Fruit fly (Drosophila melanogaster) whole organism, embryonic: Measurements from ENCODE around the gene PIP82.

Source experiments
- Adf1 ChIP-seq: fragments of 200-800 bp; sonication (Bioruptor generic); IDR thresholded peaks from 2 replicates; pipeline ENCODE4 v1.3.6; 2022; ENCODE audit warnings: missing biosample characterization, missing genetic modification characterization
- B-H2 ChIP-seq: fragments of 200-800 bp; sonication (Bioruptor generic); optimal IDR thresholded peaks from 2 replicates; lab custom pipeline; 2018; ENCODE audit warnings: missing biosample characterization, mild to moderate bottlenecking, missing genetic modification characterization
- CG10431 ChIP-seq: fragments of 200-800 bp; sonication (Bioruptor generic); optimal IDR thresholded peaks from 3 replicates; lab custom pipeline; 2018; ENCODE audit warnings: missing biosample characterization, mild to moderate bottlenecking, missing genetic modification characterization
- CG10654 ChIP-seq: fragments of 200-800 bp; sonication (Bioruptor generic); optimal IDR thresholded peaks from 2 replicates; lab custom pipeline; 2016; ENCODE audit warnings: missing biosample characterization, missing genetic modification characterization
- CG12769 ChIP-seq: fragments of 200-800 bp; sonication (Bioruptor generic); optimal IDR thresholded peaks from 2 replicates; lab custom pipeline; 2019; ENCODE audit warnings: missing biosample characterization, mild to moderate bottlenecking, missing genetic modification characterization, moderate library complexity
- CG13624 ChIP-seq: fragments of 200-800 bp; sonication (Bioruptor generic); optimal IDR thresholded peaks from 2 replicates; lab custom pipeline; 2016; ENCODE audit warnings: missing biosample characterization, missing genetic modification characterization
- CG16779 ChIP-seq: fragments of 200-800 bp; sonication (Bioruptor generic); IDR thresholded peaks from 2 replicates; pipeline ENCODE4 v1.3.6; 2022; ENCODE audit warnings: missing biosample characterization, missing genetic modification characterization
- CG18619 ChIP-seq: fragments of 200-800 bp; sonication (Bioruptor generic); optimal IDR thresholded peaks from 3 replicates; lab custom pipeline; 2017; ENCODE audit warnings: missing biosample characterization, mild to moderate bottlenecking, missing genetic modification characterization
- CG3065 ChIP-seq: fragments of 200-800 bp; sonication (Bioruptor generic); optimal IDR thresholded peaks from 2 replicates; lab custom pipeline; 2016; ENCODE audit warnings: missing biosample characterization, missing genetic modification characterization
- CG3407 ChIP-seq: fragments of 200-800 bp; sonication (Bioruptor generic); optimal IDR thresholded peaks from 2 replicates; lab custom pipeline; 2018; ENCODE audit warnings: missing biosample characterization, mild to moderate bottlenecking, missing genetic modification characterization
- CG3847 ChIP-seq: fragments of 200-800 bp; sonication (Bioruptor generic); IDR thresholded peaks from 2 replicates; pipeline ENCODE4 v1.3.6; 2022; ENCODE audit warnings: missing biosample characterization, missing genetic modification characterization
- CG4404 ChIP-seq: fragments of 200-800 bp; sonication (Bioruptor generic); IDR thresholded peaks from 2 replicates; pipeline ENCODE4 v1.3.6; 2022; ENCODE audit warnings: missing biosample characterization, missing genetic modification characterization
- CG4730 ChIP-seq: fragments of 200-800 bp; sonication (Bioruptor generic); IDR thresholded peaks from 2 replicates; pipeline ENCODE4 v1.3.6; 2022; ENCODE audit warnings: missing biosample characterization, missing genetic modification characterization
- CG6689 ChIP-seq: fragments of 200-800 bp; sonication (Bioruptor generic); IDR thresholded peaks from 2 replicates; pipeline ENCODE4 v1.3.6; 2022; ENCODE audit warnings: missing biosample characterization, missing genetic modification characterization
- CG7271 ChIP-seq: fragments of 200-800 bp; sonication (Bioruptor generic); optimal IDR thresholded peaks from 2 replicates; lab custom pipeline; 2018; ENCODE audit warnings: missing biosample characterization, mild to moderate bottlenecking, missing genetic modification characterization, moderate library complexity
- CG8359 ChIP-seq: fragments of 200-800 bp; sonication (Bioruptor generic); optimal IDR thresholded peaks from 2 replicates; lab custom pipeline; 2017; ENCODE audit warnings: missing biosample characterization, mild to moderate bottlenecking, missing genetic modification characterization, borderline replicate concordance
- CG8478 ChIP-seq: fragments of >200 bp; optimal IDR thresholded peaks from 2 replicates; lab custom pipeline; 2018
- CHES-1-like ChIP-seq: fragments of 200-800 bp; sonication (Bioruptor generic); optimal IDR thresholded peaks from 2 replicates; lab custom pipeline; 2016; ENCODE audit warnings: missing biosample characterization, missing genetic modification characterization
- Chrac-16 ChIP-seq: fragments of 200-800 bp; sonication (Bioruptor generic); optimal IDR thresholded peaks from 3 replicates; lab custom pipeline; 2016; ENCODE audit warnings: missing biosample characterization, missing genetic modification characterization
- D19A ChIP-seq: fragments of 200-800 bp; optimal IDR thresholded peaks from 3 replicates; lab custom pipeline; 2019; ENCODE audit warnings: missing biosample characterization, mild to moderate bottlenecking, missing genetic modification characterization, moderate library complexity
- Dbx ChIP-seq: fragments of 200-800 bp; sonication (Bioruptor generic); IDR thresholded peaks from 3 replicates; pipeline ENCODE4 v1.3.6; 2022; ENCODE audit warnings: missing biosample characterization, missing genetic modification characterization
- Dek ChIP-seq: fragments of 200-800 bp; sonication (Bioruptor generic); optimal IDR thresholded peaks from 3 replicates; lab custom pipeline; 2019; ENCODE audit warnings: missing biosample characterization, mild to moderate bottlenecking, missing genetic modification characterization, moderate library complexity
- Dll ChIP-seq: fragments of 200-800 bp; sonication (Bioruptor generic); IDR thresholded peaks from 4 replicates; pipeline ENCODE4 v1.3.6; 2022; ENCODE audit warnings: missing biosample characterization, missing genetic modification characterization; ENCODE audit not compliant: partially characterized antibody
- Dref ChIP-seq: fragments of 200-800 bp; sonication (Bioruptor generic); IDR thresholded peaks from 2 replicates; pipeline ENCODE4 v1.3.6; 2022; ENCODE audit warnings: missing biosample characterization, missing genetic modification characterization
- Fer2 ChIP-seq: fragments of 200-800 bp; sonication (Bioruptor generic); optimal IDR thresholded peaks from 2 replicates; lab custom pipeline; 2018; ENCODE audit warnings: missing biosample characterization, mild to moderate bottlenecking, missing genetic modification characterization, moderate library complexity
- MESR4 ChIP-seq: fragments of 200-800 bp; sonication (Bioruptor generic); optimal IDR thresholded peaks from 2 replicates; lab custom pipeline; 2018; ENCODE audit warnings: missing biosample characterization, mild to moderate bottlenecking, missing genetic modification characterization, moderate library complexity
- Med ChIP-seq: fragments of 200-800 bp; sonication (Bioruptor generic); peaks from one replicate; lab custom pipeline; 2016; ENCODE audit warnings: missing biosample characterization, missing genetic modification characterization, mild to moderate bottlenecking, inconsistent platforms, moderate library complexity
- Oaz ChIP-seq: fragments of 200-800 bp; sonication (Bioruptor generic); IDR thresholded peaks from 2 replicates; pipeline ENCODE4 v1.3.6; 2022; ENCODE audit warnings: missing biosample characterization, missing genetic modification characterization
- PHDP ChIP-seq: fragments of 200-800 bp; sonication (Bioruptor generic); optimal IDR thresholded peaks from 3 replicates; lab custom pipeline; 2018; ENCODE audit warnings: missing biosample characterization, mild to moderate bottlenecking, missing genetic modification characterization, moderate library complexity
- Ptx1 ChIP-seq: fragments of 200-800 bp; sonication (Bioruptor generic); IDR thresholded peaks from 2 replicates; pipeline ENCODE4 v1.3.6; 2022; ENCODE audit warnings: missing biosample characterization, missing genetic modification characterization
- Rfx ChIP-seq: fragments of 200-800 bp; sonication (Bioruptor generic); IDR thresholded peaks from 2 replicates; pipeline ENCODE4 v1.3.6; 2022; ENCODE audit warnings: missing biosample characterization, missing genetic modification characterization
- Ssrp ChIP-seq: fragments of 200-800 bp; sonication (Bioruptor generic); optimal IDR thresholded peaks from 2 replicates; lab custom pipeline; 2018; ENCODE audit warnings: missing biosample characterization, mild to moderate bottlenecking, missing genetic modification characterization, moderate library complexity
- YL-1 ChIP-seq: fragments of 200-800 bp; sonication (Bioruptor generic); optimal IDR thresholded peaks from 3 replicates; lab custom pipeline; 2017; ENCODE audit warnings: missing biosample characterization, mild to moderate bottlenecking, missing genetic modification characterization
- ap ChIP-seq: fragments of 200-800 bp; sonication (Bioruptor generic); IDR thresholded peaks from 2 replicates; pipeline ENCODE4 v1.3.6; 2022; ENCODE audit warnings: missing biosample characterization, missing genetic modification characterization
- ara ChIP-seq: fragments of 200-800 bp; sonication (Bioruptor generic); IDR thresholded peaks from 2 replicates; pipeline ENCODE4 v1.3.6; 2022; ENCODE audit warnings: missing biosample characterization, missing genetic modification characterization
- cas ChIP-seq: fragments of 200-800 bp; sonication (Bioruptor generic); IDR thresholded peaks from 2 replicates; pipeline ENCODE4 v1.3.6; 2022; ENCODE audit warnings: missing biosample characterization, missing genetic modification characterization
- dan ChIP-seq: fragments of 200-800 bp; sonication (Bioruptor generic); IDR thresholded peaks from 2 replicates; pipeline ENCODE4 v1.3.6; 2022; ENCODE audit warnings: missing biosample characterization, missing genetic modification characterization
- gem ChIP-seq: fragments of 200-800 bp; sonication (Bioruptor generic); optimal IDR thresholded peaks from 2 replicates; lab custom pipeline; 2019; ENCODE audit warnings: missing biosample characterization, mild to moderate bottlenecking, missing genetic modification characterization, moderate library complexity
- gsb ChIP-seq: fragments of 200-800 bp; sonication (Bioruptor generic); IDR thresholded peaks from 2 replicates; pipeline ENCODE4 v1.3.6; 2022; ENCODE audit warnings: missing biosample characterization, missing genetic modification characterization
- insv ChIP-seq, 2 experiments: fragments of 200-800 bp; sonication (Bioruptor generic); optimal IDR thresholded peaks; 3 replicates each; lab custom pipeline; 2016 to 2018; ENCODE audit warnings: missing biosample characterization in 2 of 2, missing genetic modification characterization in 2 of 2
- kah ChIP-seq: fragments of 200-800 bp; sonication (Bioruptor generic); optimal IDR thresholded peaks from 2 replicates; lab custom pipeline; 2018; ENCODE audit warnings: missing biosample characterization, mild to moderate bottlenecking, missing genetic modification characterization
- ken ChIP-seq: fragments of 200-800 bp; sonication (Bioruptor generic); IDR thresholded peaks from 3 replicates; pipeline ENCODE4 v1.3.6; 2022; ENCODE audit warnings: missing biosample characterization, missing genetic modification characterization
- otp ChIP-seq: fragments of 200-800 bp; sonication (Bioruptor generic); IDR thresholded peaks from 3 replicates; pipeline ENCODE4, ENCODE4 v1.3.6; 2022; ENCODE audit warnings: missing biosample characterization, missing genetic modification characterization
- pros ChIP-seq: fragments of 200-800 bp; sonication (Bioruptor generic); optimal IDR thresholded peaks from 3 replicates; lab custom pipeline; 2019; ENCODE audit warnings: missing biosample characterization, mild to moderate bottlenecking, missing genetic modification characterization, moderate library complexity
- psq ChIP-seq: fragments of 200-800 bp; sonication (Bioruptor generic); optimal IDR thresholded peaks from 2 replicates; lab custom pipeline; 2017; ENCODE audit warnings: missing biosample characterization, missing genetic modification characterization
- sens ChIP-seq: fragments of 200-800 bp; sonication (Bioruptor generic); peaks from one replicate; lab custom pipeline; 2016; ENCODE audit warnings: missing biosample characterization, missing genetic modification characterization
- sr ChIP-seq: fragments of 200-800 bp; sonication (Bioruptor generic); IDR thresholded peaks from 3 replicates; pipeline ENCODE4 v1.3.6; 2022; ENCODE audit warnings: missing biosample characterization, missing genetic modification characterization
- tio ChIP-seq: fragments of 200-800 bp; sonication (Bioruptor generic); optimal IDR thresholded peaks from 2 replicates; lab custom pipeline; 2017; ENCODE audit warnings: missing biosample characterization, missing genetic modification characterization, inconsistent platforms
- unpg ChIP-seq: fragments of 200-800 bp; sonication (Bioruptor generic); optimal IDR thresholded peaks from 3 replicates; lab custom pipeline; 2018; ENCODE audit warnings: missing biosample characterization, mild to moderate bottlenecking, missing genetic modification characterization, moderate library complexity
- wek ChIP-seq: fragments of 200-800 bp; sonication (Bioruptor generic); optimal IDR thresholded peaks from 3 replicates; lab custom pipeline; 2018; ENCODE audit warnings: missing biosample characterization, mild to moderate bottlenecking, missing genetic modification characterization, moderate library complexity

The PIP82 gene

DNA sequence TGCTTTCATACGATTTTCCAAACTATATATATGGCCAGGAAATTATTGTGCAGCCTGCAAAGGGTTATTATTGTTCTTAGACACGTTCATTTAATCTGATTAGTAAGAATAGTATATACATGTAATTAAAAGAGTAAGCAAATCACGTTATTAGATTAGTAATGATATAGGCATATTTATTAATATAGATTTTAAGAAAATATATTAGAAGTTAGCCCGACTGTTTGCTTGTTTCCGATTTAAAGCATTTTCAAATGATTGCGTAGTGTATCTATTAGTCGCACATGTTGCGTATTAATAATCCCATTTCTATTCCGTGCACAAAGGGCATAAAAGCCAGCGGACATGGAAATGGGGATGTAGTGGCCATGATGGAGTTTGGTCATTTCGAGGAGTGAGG lies 49.6 kb upstream of the PIP82 start (continued):
- TF ChIP-seq CHES-1-like (GFP tag; lab: Kevin White, UChicago) (no peak), Dref (GFP tag; lab: Robert Waterston, UW) (no peak), CG3407 (GFP tag; lab: Kevin White, UChicago) (no peak), unpg (GFP tag; lab: Kevin White, UChicago) (no peak), ara (GFP tag; lab: Robert Waterston, UW) (no peak), Dek (tag; lab: Kevin White, UChicago) (no peak), CG3847 (GFP tag; lab: Robert Waterston, UW) (no peak), CG7271 (tag; lab: Kevin White, UChicago) (no peak), cas (no peak), D19A (tag; lab: Kevin White, UChicago) (peak; percentile 93), Ptx1 (no peak), gem (tag; lab: Kevin White, UChicago) (peak; percentile 21), CG8478 (lab: Kevin White, UChicago) (no peak), dan (GFP tag; lab: Robert Waterston, UW) (no peak), CG10431 (GFP tag; lab: Kevin White, UChicago) (no peak), gsb (GFP tag; lab: Robert Waterston, UW) (no peak), Dll (GFP tag; lab: Robert Waterston, UW) (no peak), CG13624 (GFP tag; lab: Kevin White, UChicago) (no peak), sr (GFP tag; lab: Robert Waterston, UW) (no peak), wek (GFP tag; lab: Kevin White, UChicago) (no peak)

DNA sequence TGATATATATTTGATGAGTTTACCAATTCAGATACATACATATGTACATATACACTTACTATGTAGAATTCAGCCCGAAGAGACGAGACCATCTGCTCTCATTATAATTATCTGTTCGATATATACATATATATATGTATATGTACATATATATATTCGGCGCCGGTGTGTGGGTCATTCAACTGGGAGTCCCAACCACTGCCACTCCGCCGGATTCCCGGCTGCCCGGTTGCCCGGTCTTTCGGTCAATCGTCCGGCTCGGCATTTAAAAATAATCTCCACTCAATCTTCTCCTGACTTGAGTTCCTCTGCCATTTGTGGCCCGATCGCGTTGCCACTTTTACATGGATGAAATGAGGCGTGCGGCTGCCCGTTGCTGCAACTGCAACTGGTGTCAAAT lies 47.2 kb upstream of the PIP82 start:
- TF ChIP-seq Med (no peak), sens (peak; percentile 33), CG12769 (tag; lab: Kevin White, UChicago) (peak; percentile 17), Rfx (GFP tag; lab: Robert Waterston, UW) (no peak), kah (peak; percentile 61)

DNA sequence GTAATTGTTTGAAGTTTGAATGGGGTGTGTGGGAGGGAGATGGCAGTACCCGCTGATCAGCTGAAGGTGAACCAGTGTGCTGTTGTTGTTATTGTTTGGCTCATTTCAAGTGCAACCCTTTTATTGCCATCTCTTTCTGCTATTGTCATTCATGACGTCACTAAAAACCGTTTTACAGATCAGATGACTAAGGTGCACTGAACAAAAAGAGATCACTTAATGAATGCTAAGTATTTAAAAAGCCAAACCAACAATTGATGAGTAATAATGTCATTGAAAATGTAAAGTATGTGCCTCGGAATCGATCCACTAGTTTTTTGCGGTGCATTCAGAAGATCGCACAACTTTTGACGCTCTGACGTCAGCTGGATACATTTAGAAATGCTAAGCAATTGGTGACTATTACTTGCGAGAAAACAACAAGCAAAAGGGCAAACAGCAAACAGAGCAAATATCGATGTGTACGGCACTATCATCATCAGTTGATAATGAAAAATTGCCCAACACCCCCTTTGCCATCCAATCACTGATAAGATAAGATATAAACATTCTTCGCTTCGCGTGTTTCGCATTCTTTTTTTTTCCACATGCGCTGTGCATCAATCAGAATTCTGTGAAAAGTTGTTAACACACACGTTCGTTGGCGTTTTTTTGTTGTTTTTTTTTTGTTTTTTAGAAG lies 45.3 kb upstream of the PIP82 start:
- TF ChIP-seq B-H2 (GFP tag; lab: Kevin White, UChicago) (no peak), Chrac-16 (no peak), psq (GFP tag; lab: Kevin White, UChicago) (no peak), Dbx (GFP tag; lab: Robert Waterston, UW) (no peak), Adf1 (GFP tag; lab: Robert Waterston, UW) (no peak), CG16779 (GFP tag; lab: Robert Waterston, UW) (no peak), CG4730 (GFP tag; lab: Robert Waterston, UW) (no peak), CG6689 (GFP tag; lab: Robert Waterston, UW) (peak; percentile 81), MESR4 (no peak), otp (GFP tag; lab: Robert Waterston, UW) (0 out of 3 replicates have a peak, but pooled peaks have one; percentile 18), ken (GFP tag; lab: Robert Waterston, UW) (no peak), YL-1 (GFP tag; lab: Kevin White, UChicago) (no peak), insv (GFP tag; optimal IDR thresholded peaks at IDR 0.05; lab: Kevin White, UChicago) (no peak), pros (peak; percentile 9), Oaz (no peak), CG8478 (lab: Kevin White, UChicago) (no peak), Ssrp (no peak), tio (no peak), ap (no peak), CG4404 (GFP tag; lab: Robert Waterston, UW) (no peak), CG3065 (GFP tag; lab: Kevin White, UChicago) (no peak), PHDP (tag; lab: Kevin White, UChicago) (no peak), CG10654 (GFP tag; lab: Kevin White, UChicago) (no peak), Fer2 (no peak), CG8359 (GFP tag; lab: Kevin White, UChicago) (no peak), CG18619 (GFP tag; lab: Kevin White, UChicago) (no peak)
